Worm (Caenorhabditis elegans) whole organism, L3 larva: ENCODE data around the gene spd-3.

ENCODE experiments used
- R02D3.7 ChIP-seq: fragments of 150-350 bp; optimal IDR thresholded peaks from 2 replicates; lab custom pipeline; 2014; ENCODE audit warnings: missing biosample characterization, missing genetic modification characterization
- ZK546.5 ChIP-seq: sonication (generic microtip); optimal IDR thresholded peaks from 2 replicates; lab custom pipeline; 2017; ENCODE audit warnings: missing biosample characterization, missing genetic modification characterization
- aly-2 ChIP-seq: fragments of 150-350 bp; optimal IDR thresholded peaks from 2 replicates; lab custom pipeline; 2014; ENCODE audit warnings: missing biosample characterization, missing genetic modification characterization
- ama-1 ChIP-seq: fragments of 150-350 bp; optimal IDR thresholded peaks from 2 replicates; lab custom pipeline; 2018
- ceh-16 ChIP-seq: sonication (generic microtip); optimal IDR thresholded peaks from 2 replicates; lab custom pipeline; 2017; ENCODE audit warnings: missing biosample characterization, missing genetic modification characterization
- ceh-28 ChIP-seq: fragments of 150-350 bp; optimal IDR thresholded peaks from 2 replicates; lab custom pipeline; 2014; ENCODE audit warnings: missing biosample characterization, missing genetic modification reagents, missing genetic modification characterization
- ceh-82 ChIP-seq: fragments of 150-350 bp; optimal IDR thresholded peaks from 2 replicates; lab custom pipeline; 2014; ENCODE audit warnings: missing biosample characterization, missing genetic modification characterization
- ceh-9 ChIP-seq: sonication (generic microtip); optimal IDR thresholded peaks from 2 replicates; lab custom pipeline; 2018; ENCODE audit warnings: missing biosample characterization, missing genetic modification characterization
- daf-12 ChIP-seq: fragments of 150-350 bp; optimal IDR thresholded peaks from 2 replicates; lab custom pipeline; 2014; ENCODE audit warnings: missing biosample characterization, missing genetic modification reagents, missing genetic modification characterization
- egl-27 ChIP-seq: sonication (generic microtip); optimal IDR thresholded peaks from 4 replicates; lab custom pipeline; 2017; ENCODE audit warnings: missing biosample characterization, missing genetic modification reagents, missing genetic modification characterization
- egl-5 ChIP-seq: fragments of 150-350 bp; optimal IDR thresholded peaks from 2 replicates; lab custom pipeline; 2017; ENCODE audit warnings: missing biosample characterization, missing genetic modification reagents, missing genetic modification characterization, inconsistent platforms
- elt-1 ChIP-seq: fragments of 150-350 bp; optimal IDR thresholded peaks from 2 replicates; lab custom pipeline; 2014; ENCODE audit warnings: missing biosample characterization, missing genetic modification characterization
- elt-2 ChIP-seq: sonication (generic microtip); optimal IDR thresholded peaks from 2 replicates; lab custom pipeline; 2016; ENCODE audit warnings: missing genetic modification reagents, mild to moderate bottlenecking, missing genetic modification characterization, missing compliant biosample characterization
- fkh-10 ChIP-seq: sonication (generic microtip); optimal IDR thresholded peaks from 2 replicates; lab custom pipeline; 2017; ENCODE audit warnings: missing biosample characterization, missing genetic modification reagents, missing genetic modification characterization
- fkh-2 ChIP-seq: fragments of 150-350 bp; optimal IDR thresholded peaks from 2 replicates; lab custom pipeline; 2014; ENCODE audit warnings: missing biosample characterization, missing genetic modification reagents, missing genetic modification characterization
- fos-1 ChIP-seq: fragments of 150-350 bp; optimal IDR thresholded peaks from 2 replicates; lab custom pipeline; 2014; ENCODE audit warnings: missing biosample characterization, missing genetic modification characterization
- hmg-11 ChIP-seq: sonication (generic microtip); optimal IDR thresholded peaks from 2 replicates; lab custom pipeline; 2016; ENCODE audit warnings: missing genetic modification characterization, missing compliant biosample characterization
- jun-1 ChIP-seq: fragments of 150-350 bp; optimal IDR thresholded peaks from 2 replicates; lab custom pipeline; 2014; ENCODE audit warnings: missing biosample characterization, missing genetic modification reagents, missing genetic modification characterization
- lin-15B ChIP-seq: fragments of 150-350 bp; optimal IDR thresholded peaks from 2 replicates; lab custom pipeline; 2014; ENCODE audit warnings: missing biosample characterization, missing genetic modification characterization
- lin-39 ChIP-seq: fragments of 150-350 bp; optimal IDR thresholded peaks from 2 replicates; lab custom pipeline; 2018; ENCODE audit warnings: missing biosample characterization, missing genetic modification reagents, missing genetic modification characterization
- lsy-12 ChIP-seq: sonication (generic microtip); optimal IDR thresholded peaks from 2 replicates; lab custom pipeline; 2016; ENCODE audit warnings: mild to moderate bottlenecking, missing genetic modification characterization, missing compliant biosample characterization
- mdl-1 ChIP-seq: fragments of 150-350 bp; optimal IDR thresholded peaks from 2 replicates; lab custom pipeline; 2014; ENCODE audit warnings: missing biosample characterization, missing genetic modification characterization
- nfya-1 ChIP-seq: sonication (generic microtip); optimal IDR thresholded peaks from 2 replicates; lab custom pipeline; 2017; ENCODE audit warnings: missing genetic modification characterization, mild to moderate bottlenecking, missing compliant biosample characterization, antibody characterized with exemption, moderate library complexity; ENCODE audit not compliant: insufficient read depth
- nhr-11 ChIP-seq: fragments of 150-350 bp; optimal IDR thresholded peaks from 2 replicates; lab custom pipeline; 2014; ENCODE audit warnings: missing biosample characterization, missing genetic modification characterization
- nhr-12 ChIP-seq: fragments of 150-350 bp; optimal IDR thresholded peaks from 2 replicates; lab custom pipeline; 2014; ENCODE audit warnings: missing biosample characterization, missing genetic modification characterization
- nhr-23 ChIP-seq: fragments of 150-350 bp; optimal IDR thresholded peaks from 2 replicates; lab custom pipeline; 2014; ENCODE audit warnings: missing biosample characterization, missing genetic modification reagents, missing genetic modification characterization
- nhr-237 ChIP-seq: fragments of 150-350 bp; optimal IDR thresholded peaks from 2 replicates; lab custom pipeline; 2014; ENCODE audit warnings: missing biosample characterization, missing genetic modification characterization
- nhr-25 ChIP-seq: sonication (generic microtip); optimal IDR thresholded peaks from 2 replicates; lab custom pipeline; 2017; ENCODE audit warnings: missing biosample characterization, missing genetic modification characterization
- nhr-28 ChIP-seq: fragments of 150-350 bp; optimal IDR thresholded peaks from 2 replicates; lab custom pipeline; 2014; ENCODE audit warnings: missing biosample characterization, missing genetic modification characterization
- nhr-43 ChIP-seq: sonication (generic microtip); optimal IDR thresholded peaks from 2 replicates; lab custom pipeline; 2016; ENCODE audit warnings: mild to moderate bottlenecking, missing genetic modification characterization, missing compliant biosample characterization; ENCODE audit not compliant: poor library complexity, severe bottlenecking
- nhr-76 ChIP-seq: fragments of 150-350 bp; sonication (generic microtip); optimal IDR thresholded peaks from 5 replicates; lab custom pipeline; 2014; ENCODE audit warnings: missing biosample characterization, missing genetic modification characterization
- nhr-77 ChIP-seq: fragments of 150-350 bp; optimal IDR thresholded peaks from 2 replicates; lab custom pipeline; 2014; ENCODE audit warnings: missing biosample characterization, missing genetic modification characterization
- pha-4 ChIP-seq: fragments of 150-350 bp; optimal IDR thresholded peaks from 2 replicates; lab custom pipeline; 2014; ENCODE audit warnings: missing biosample characterization, missing genetic modification reagents, missing genetic modification characterization
- pqm-1 ChIP-seq: fragments of 150-350 bp; optimal IDR thresholded peaks from 2 replicates; lab custom pipeline; 2017; ENCODE audit warnings: missing biosample characterization, missing genetic modification characterization, inconsistent platforms
- sea-2 ChIP-seq: fragments of 150-350 bp; sonication (generic microtip); optimal IDR thresholded peaks from 4 replicates; lab custom pipeline; 2014; ENCODE audit warnings: missing biosample characterization, missing genetic modification reagents, missing genetic modification characterization
- skn-1 ChIP-seq: fragments of 150-350 bp; optimal IDR thresholded peaks from 2 replicates; lab custom pipeline; 2014; ENCODE audit warnings: missing biosample characterization, missing genetic modification characterization
- snpc-4 ChIP-seq: fragments of 150-350 bp; optimal IDR thresholded peaks from 2 replicates; lab custom pipeline; 2014; ENCODE audit warnings: missing biosample characterization, missing genetic modification characterization
- tbx-2 ChIP-seq: sonication (generic microtip); optimal IDR thresholded peaks from 2 replicates; lab custom pipeline; 2016; ENCODE audit warnings: mild to moderate bottlenecking, missing genetic modification characterization, missing compliant biosample characterization
- unc-39 ChIP-seq: sonication (generic microtip); optimal IDR thresholded peaks from 4 replicates; lab custom pipeline; 2017; ENCODE audit warnings: missing biosample characterization, missing genetic modification characterization
- unc-62 ChIP-seq: fragments of 150-350 bp; sonication (generic microtip); optimal IDR thresholded peaks from 4 replicates; lab custom pipeline; 2014; ENCODE audit warnings: missing biosample characterization, missing genetic modification reagents, missing genetic modification characterization
- zag-1 ChIP-seq: fragments of 150-350 bp; optimal IDR thresholded peaks from 2 replicates; lab custom pipeline; 2014; ENCODE audit warnings: missing biosample characterization, missing genetic modification characterization
- ztf-4 ChIP-seq: fragments of 150-350 bp; optimal IDR thresholded peaks from 2 replicates; lab custom pipeline; 2014; ENCODE audit warnings: missing biosample characterization, missing genetic modification characterization

The spd-3 gene

DNA sequence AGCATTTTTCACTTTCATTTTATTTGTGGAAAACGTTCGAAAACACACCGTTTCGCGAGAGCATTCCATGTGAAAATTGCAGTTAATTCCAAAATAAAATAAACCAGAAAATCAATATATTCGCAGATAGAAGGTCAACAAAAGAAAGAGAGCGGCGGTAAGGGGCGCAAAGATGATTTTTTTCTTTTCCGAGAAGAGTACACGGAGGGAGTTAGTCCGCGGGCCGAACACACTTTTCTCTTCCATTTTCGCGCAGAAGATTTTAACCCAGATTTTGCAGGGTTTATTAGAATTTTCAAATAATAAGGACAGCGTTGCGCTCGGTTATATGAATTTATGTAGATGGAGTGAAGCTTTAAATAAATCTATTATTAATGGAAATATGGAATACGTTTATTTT lies 14.9 kb upstream of the spd-3 start:
- TF ChIP-seq nhr-76 (tag; lab: Kevin White, UChicago), result no peak
- TF ChIP-seq fos-1 (tag; lab: Kevin White, UChicago), result no peak
- no peak for TF ChIP-seq egl-5 (tag; lab: Kevin White, UChicago)
- no peak for TF ChIP-seq nhr-11 (tag; lab: Kevin White, UChicago)
- peak; percentile 9 for TF ChIP-seq hmg-11
- no peak for TF ChIP-seq sea-2 (GFP tag; lab: Kevin White, UChicago)
- TF ChIP-seq unc-62, result no peak
- TF ChIP-seq egl-27, result no peak
- TF ChIP-seq jun-1 (tag; lab: Kevin White, UChicago), result no peak
- peak; percentile 22 for TF ChIP-seq nhr-43 (tag; lab: Kevin White, UChicago)
- TF ChIP-seq fkh-10, result no peak
- no peak for TF ChIP-seq zag-1 (tag; lab: Kevin White, UChicago)
- TF ChIP-seq tbx-2 (tag; lab: Kevin White, UChicago), result no peak
- TF ChIP-seq elt-2 (tag; lab: Kevin White, UChicago), result no peak
- TF ChIP-seq skn-1, result no peak
- TF ChIP-seq ZK546.5, result no peak
- TF ChIP-seq R02D3.7 (tag; lab: Kevin White, UChicago), result no peak
- TF ChIP-seq nfya-1 (tag; lab: Kevin White, UChicago), result peak; percentile 34
- no peak for TF ChIP-seq lsy-12 (tag; lab: Kevin White, UChicago)
- TF ChIP-seq daf-12, result no peak
- peak; percentile 31 for TF ChIP-seq lin-15B (tag; lab: Kevin White, UChicago)
- no peak for TF ChIP-seq fkh-2 (tag; lab: Kevin White, UChicago)
- no peak for TF ChIP-seq ama-1
- peak; percentile 34 for TF ChIP-seq nhr-25 (tag; lab: Kevin White, UChicago)
- no peak for TF ChIP-seq unc-39 (tag; lab: Kevin White, UChicago)
- no peak for TF ChIP-seq elt-1 (tag; lab: Kevin White, UChicago)
- no peak for TF ChIP-seq ceh-16 (tag; lab: Kevin White, UChicago)
- TF ChIP-seq mdl-1, result no peak
- peak; percentile 68 for TF ChIP-seq pha-4
- no peak for TF ChIP-seq nhr-28
- TF ChIP-seq nhr-237 (tag; lab: Kevin White, UChicago), result no peak
- TF ChIP-seq nhr-77 (tag; lab: Kevin White, UChicago), result no peak
- TF ChIP-seq ceh-9 (tag; lab: Kevin White, UChicago), result no peak
- peak; percentile 64 for TF ChIP-seq nhr-23 (tag; lab: Kevin White, UChicago)
- no peak for TF ChIP-seq nhr-12 (tag; lab: Kevin White, UChicago)
- TF ChIP-seq pqm-1, result no peak
- TF ChIP-seq ceh-28 (tag; lab: Kevin White, UChicago), result peak; percentile 28
- TF ChIP-seq snpc-4 (tag; lab: Kevin White, UChicago), result no peak

DNA sequence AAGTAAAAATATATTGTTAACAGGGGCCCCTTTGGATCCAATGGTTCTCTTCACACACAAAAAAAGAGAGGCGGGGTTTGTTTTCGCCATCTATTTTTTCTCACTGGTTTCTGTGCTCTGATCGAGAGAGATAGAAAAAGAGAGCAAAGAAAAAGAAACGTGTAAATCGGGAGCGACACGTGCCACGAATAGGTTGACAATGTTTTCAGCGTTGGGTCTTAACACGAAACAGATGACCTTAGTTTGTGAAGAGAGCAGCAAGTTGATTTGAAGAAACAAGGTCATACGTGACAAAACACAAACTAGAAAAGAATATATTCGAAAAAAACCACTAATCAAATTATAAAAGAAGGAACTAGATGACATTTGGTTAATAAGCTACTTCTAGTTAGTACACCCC lies 14.0 kb upstream of the spd-3 start, which contains the start of gene lin-45:
Gene lin-45, minus strand, starts transcription at position 82 of the 400 bp plus-strand sequence.
- TF ChIP-seq nfya-1 (tag; lab: Kevin White, UChicago) (peak; percentile 32), nhr-77 (tag; lab: Kevin White, UChicago) (no peak)

- TF ChIP-seq unc-62 (no peak), aly-2 (tag; lab: Kevin White, UChicago) (no peak), ceh-9 (tag; lab: Kevin White, UChicago) (no peak), lin-15B (tag; lab: Kevin White, UChicago) (no peak), ama-1 (no peak), ceh-82 (tag; lab: Kevin White, UChicago) (no peak), nhr-77 (tag; lab: Kevin White, UChicago) (no peak), R02D3.7 (tag; lab: Kevin White, UChicago) (no peak), ztf-4 (no peak), elt-2 (tag; lab: Kevin White, UChicago) (no peak), sea-2 (GFP tag; lab: Kevin White, UChicago) (no peak), pqm-1 (no peak), ceh-28 (tag; lab: Kevin White, UChicago) (no peak), lin-39 (tag; lab: Kevin White, UChicago) (no peak), nhr-23 (tag; lab: Kevin White, UChicago) (no peak), ZK546.5 (no peak), egl-27 (no peak)
These were observed 12.4 kb upstream of the spd-3 start for ce11 chrIV:6750117-6750516.
